Fruit fly (Drosophila melanogaster): ENCODE measurements around the gene AIF.
A peak's percentile ranks its signal among the peaks of the same experiment; 100 is the strongest.

AIF gene

DNA sequence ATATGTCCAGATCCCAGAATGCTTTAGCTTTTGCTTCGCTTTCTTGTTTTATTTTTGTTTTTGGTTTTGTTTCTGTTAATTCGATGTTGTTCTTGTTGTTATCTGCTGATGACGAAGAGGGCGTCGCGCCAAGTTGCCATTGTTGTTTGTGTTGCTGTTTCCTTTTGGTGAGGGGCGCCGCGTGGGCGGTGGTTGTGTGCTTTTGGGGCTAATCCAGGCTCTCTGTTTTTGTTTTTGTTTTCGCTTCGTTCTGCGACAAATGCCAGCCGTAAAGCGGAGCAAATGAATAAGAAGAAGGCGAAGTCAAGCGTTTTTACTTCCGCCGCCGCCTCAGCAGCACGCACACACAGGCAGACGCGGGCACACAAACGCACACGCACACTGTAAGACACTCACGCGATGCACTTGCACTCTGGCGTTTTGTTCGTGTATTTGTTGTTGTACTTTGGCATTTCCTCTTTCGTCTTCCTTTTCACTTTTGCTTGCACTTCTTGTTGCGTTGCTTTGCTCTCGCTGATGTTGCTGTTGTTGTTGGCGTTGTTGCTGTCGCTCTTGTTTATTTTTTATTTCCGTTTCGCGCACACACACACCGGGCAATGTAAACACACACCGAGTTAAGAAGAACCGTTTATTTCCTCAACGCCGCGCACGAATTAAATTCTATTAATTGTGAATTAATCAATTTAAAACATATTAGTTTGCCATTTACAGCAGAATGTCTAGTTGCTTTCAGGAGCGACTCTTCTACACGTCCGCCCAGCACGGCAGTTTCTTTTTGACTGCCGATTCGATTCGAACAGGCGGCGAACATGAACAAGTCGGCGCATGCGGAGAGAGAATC is 26.6 kb downstream of the AIF start, which contains the start of gene aop (continued):
- TF ChIP-seq lab (GFP tag; optimal IDR thresholded peaks at IDR 0.05) (peak; percentile 52), Ssrp (tag; optimal IDR thresholded peaks at IDR 0.05) (no peak), grau (tag; optimal IDR thresholded peaks at IDR 0.05) (no peak), gcm2 (GFP tag; optimal IDR thresholded peaks at IDR 0.05) (no peak), CG3847 (GFP tag; IDR thresholded peaks at IDR 0.05) (no peak), caup (GFP tag; optimal IDR thresholded peaks at IDR 0.05; ENCODE audit: severe bottlenecking) (peak; percentile 18), Six4 (GFP tag; optimal IDR thresholded peaks at IDR 0.05) (no peak), fd3F (GFP tag; optimal IDR thresholded peaks at IDR 0.05) (no peak), B-H2 (GFP tag; optimal IDR thresholded peaks at IDR 0.05) (peak; percentile 36), E2f1 (GFP tag; IDR thresholded peaks at IDR 0.05) (no peak), CG8924 (tag; optimal IDR thresholded peaks at IDR 0.05) (peak; percentile 72), slbo (GFP tag; IDR thresholded peaks at IDR 0.05) (no peak), Stat92E (GFP tag; optimal IDR thresholded peaks at IDR 0.05) (peak in 1 of 3 experiments; percentile 60), CG10321 (GFP tag; IDR thresholded peaks at IDR 0.05) (no peak), Mrtf (GFP tag; IDR thresholded peaks at IDR 0.05) (no peak), CG8281 (tag; optimal IDR thresholded peaks at IDR 0.05) (no peak), CG18599 (GFP tag; optimal IDR thresholded peaks at IDR 0.05) (no peak), btn (GFP tag; optimal IDR thresholded peaks at IDR 0.05) (no peak), schlank (tag; optimal IDR thresholded peaks at IDR 0.05) (no peak), Dll (GFP tag; IDR thresholded peaks at IDR 0.05; ENCODE audit: partially characterized antibody) (0 out of 4 replicates have a peak, but pooled peaks have one; percentile 22), CG13296 (GFP tag; optimal IDR thresholded peaks at IDR 0.05) (peak; percentile 48), Elba2 (GFP tag; optimal IDR thresholded peaks at IDR 0.05) (peak; percentile 30), Rx (GFP tag; IDR thresholded peaks at IDR 0.05) (no peak), onecut (GFP tag; IDR thresholded peaks at IDR 0.05) (peak; percentile 35; the same call in 1 of the 2 replicates), CG12299 (tag; optimal IDR thresholded peaks at IDR 0.05) (peak; percentile 16), tx (GFP tag; optimal IDR thresholded peaks at IDR 0.05) (no peak), BEAF-32 (GFP tag; optimal IDR thresholded peaks at IDR 0.05) (no peak), Poxn (GFP tag; IDR thresholded peaks at IDR 0.05) (no peak), CG2129 (GFP tag; IDR thresholded peaks at IDR 0.05; ENCODE audit: partially characterized antibody) (no peak), gcm (GFP tag; optimal IDR thresholded peaks at IDR 0.05) (no peak), Hmx (GFP tag; optimal IDR thresholded peaks at IDR 0.05) (no peak), da (GFP tag; optimal IDR thresholded peaks at IDR 0.05) (no peak), toy (GFP tag; IDR thresholded peaks at IDR 0.05) (no peak), unpg (GFP tag; optimal IDR thresholded peaks at IDR 0.05) (peak; percentile 29), chm (GFP tag; IDR thresholded peaks at IDR 0.05) (peak; percentile 60), twi (tag; optimal IDR thresholded peaks at IDR 0.05) (no peak), MTF-1 (GFP tag; optimal IDR thresholded peaks at IDR 0.05; ENCODE audit: borderline replicate concordance) (peak; percentile 48), D19A (tag; optimal IDR thresholded peaks at IDR 0.05) (peak; percentile 26), cad (GFP tag; optimal IDR thresholded peaks at IDR 0.05) (no peak), ken (GFP tag; IDR thresholded peaks at IDR 0.05) (no peak), CG7928 (GFP tag; optimal IDR thresholded peaks at IDR 0.05) (no peak), pb (GFP tag; optimal IDR thresholded peaks at IDR 0.05) (peak; percentile 16), kay (GFP tag; optimal IDR thresholded peaks at IDR 0.05) (no peak), CG10267 (tag; optimal IDR thresholded peaks at IDR 0.05) (peak; percentile 18), so (GFP tag; IDR thresholded peaks at IDR 0.05) (peak; percentile 49; the same call in 2 of the 3 replicates), CG15696 (tag; optimal IDR thresholded peaks at IDR 0.05) (peak; percentile 18), CG3163 (GFP tag; optimal IDR thresholded peaks at IDR 0.05) (peak; percentile 78), CG13775 (GFP tag; optimal IDR thresholded peaks at IDR 0.05) (no peak), CG10431 (GFP tag; optimal IDR thresholded peaks at IDR 0.05) (peak; percentile 14)
